Worm (Caenorhabditis elegans) whole organism, L1 larva: ENCODE data around the gene crb-1.

Experiments
- C16A3.4 ChIP-seq: fragments of 150-350 bp; optimal IDR thresholded peaks from 2 replicates; lab custom pipeline; 2014; ENCODE audit warnings: missing biosample characterization, missing genetic modification characterization
- F16B12.6 ChIP-seq: fragments of 150-350 bp; optimal IDR thresholded peaks from 2 replicates; lab custom pipeline; 2014; ENCODE audit warnings: missing biosample characterization, missing genetic modification characterization
- Y116A8C.19 ChIP-seq: sonication (generic microtip); optimal IDR thresholded peaks from 2 replicates; lab custom pipeline; 2016; ENCODE audit warnings: missing compliant biosample characterization, missing genetic modification characterization, borderline replicate concordance
- ama-1 ChIP-seq: fragments of 150-350 bp; optimal IDR thresholded peaks from 2 replicates; lab custom pipeline; 2014
- blmp-1 ChIP-seq: fragments of 150-350 bp; optimal IDR thresholded peaks from 2 replicates; lab custom pipeline; 2014; ENCODE audit warnings: missing biosample characterization, missing genetic modification characterization
- ceh-88 ChIP-seq: fragments of 200-800 bp; sonication (Bioruptor generic); IDR thresholded peaks from 2 replicates; pipeline ENCODE4 v1.3.6; 2022; ENCODE audit warnings: missing genetic modification characterization, missing compliant biosample characterization
- ceh-90 ChIP-seq: sonication (generic microtip); optimal IDR thresholded peaks from 2 replicates; lab custom pipeline; 2016; ENCODE audit warnings: missing genetic modification characterization, missing compliant biosample characterization
- dpl-1 ChIP-seq, 3 experiments: fragments of 150-350 bp in 2 of 3; sonication (generic microtip) in 1 of 3; optimal IDR thresholded peaks; 2 replicates each; lab custom pipeline; 2014 to 2017; ENCODE audit warnings: missing biosample characterization in 3 of 3, missing genetic modification characterization in 3 of 3, missing genetic modification reagents in 3 of 3
- dsc-1 ChIP-seq: sonication (generic microtip); optimal IDR thresholded peaks from 2 replicates; lab custom pipeline; 2016; ENCODE audit warnings: mild to moderate bottlenecking, missing genetic modification characterization, missing compliant biosample characterization
- efl-1 ChIP-seq, 4 experiments: fragments of 150-350 bp; optimal IDR thresholded peaks in 3 of 4; peaks in 1 of 4; 1 replicate in 1 of 4; 2 replicates in 3 of 4; lab custom pipeline; 2014; ENCODE audit warnings: missing biosample characterization in 2 of 4, missing genetic modification characterization in 2 of 4, missing genetic modification reagents in 2 of 4
- efl-3 ChIP-seq: fragments of 200-800 bp; sonication (Bioruptor generic); optimal IDR thresholded peaks from 2 replicates; lab custom pipeline; 2018; ENCODE audit warnings: mild to moderate bottlenecking, missing genetic modification characterization, missing compliant biosample characterization
- elt-2 ChIP-seq: sonication (generic microtip); optimal IDR thresholded peaks from 2 replicates; lab custom pipeline; 2016; ENCODE audit warnings: missing genetic modification characterization, mild to moderate bottlenecking, inconsistent platforms, missing compliant biosample characterization, missing genetic modification reagents
- fkh-10 ChIP-seq: sonication (generic microtip); optimal IDR thresholded peaks from 2 replicates; lab custom pipeline; 2017; ENCODE audit warnings: missing biosample characterization, missing genetic modification reagents, missing genetic modification characterization
- hlh-4 ChIP-seq: sonication (generic microtip); optimal IDR thresholded peaks from 2 replicates; lab custom pipeline; 2016; ENCODE audit warnings: mild to moderate bottlenecking, missing genetic modification characterization, missing compliant biosample characterization
- lin-14 ChIP-seq: fragments of 200-800 bp; sonication (Bioruptor generic); optimal IDR thresholded peaks from 2 replicates; lab custom pipeline; 2018; ENCODE audit warnings: mild to moderate bottlenecking, missing genetic modification characterization, moderate library complexity, missing compliant biosample characterization
- lin-35 ChIP-seq, 2 experiments: fragments of 150-350 bp; optimal IDR thresholded peaks; 2 replicates each; lab custom pipeline; 2014; ENCODE audit warnings: missing biosample characterization in 2 of 2, missing genetic modification characterization in 2 of 2, missing genetic modification reagents in 2 of 2
- lin-39 ChIP-seq: fragments of 150-350 bp; optimal IDR thresholded peaks from 2 replicates; lab custom pipeline; 2014; ENCODE audit warnings: missing biosample characterization, missing genetic modification reagents, missing genetic modification characterization
- lir-3 ChIP-seq: sonication (generic microtip); optimal IDR thresholded peaks from 2 replicates; lab custom pipeline; 2016; ENCODE audit warnings: mild to moderate bottlenecking, missing genetic modification characterization, moderate library complexity, missing compliant biosample characterization; ENCODE audit not compliant: poor library complexity
- lsy-2 ChIP-seq, 2 experiments: fragments of 150-350 bp; optimal IDR thresholded peaks; 2 replicates each; lab custom pipeline; 2014; ENCODE audit warnings: missing biosample characterization in 2 of 2, missing genetic modification characterization in 2 of 2
- mab-9 ChIP-seq: fragments of 200-800 bp; sonication (Bioruptor generic); IDR thresholded peaks from 2 replicates; pipeline ENCODE4 v1.3.6; 2022; ENCODE audit warnings: missing genetic modification reagents, missing genetic modification characterization, missing compliant biosample characterization
- mdl-1 ChIP-seq, 2 experiments: fragments of 150-350 bp; optimal IDR thresholded peaks; 2 replicates each; lab custom pipeline; 2014 to 2017; ENCODE audit warnings: missing biosample characterization in 2 of 2, missing genetic modification characterization in 2 of 2, inconsistent platforms in 1 of 2
- nhr-11 ChIP-seq: fragments of 150-350 bp; optimal IDR thresholded peaks from 2 replicates; lab custom pipeline; 2014; ENCODE audit warnings: missing biosample characterization, missing genetic modification characterization
- nhr-19 ChIP-seq: fragments of 200-800 bp; sonication (Bioruptor generic); conservative IDR thresholded peaks from 2 replicates; pipeline ENCODE4 v1.3.6; 2022; ENCODE audit warnings: missing genetic modification characterization, missing compliant biosample characterization
- nhr-20 ChIP-seq: sonication (generic microtip); optimal IDR thresholded peaks from 2 replicates; lab custom pipeline; 2016; ENCODE audit warnings: mild to moderate bottlenecking, missing genetic modification characterization, missing compliant biosample characterization
- nhr-71 ChIP-seq: sonication (generic microtip); optimal IDR thresholded peaks from 2 replicates; lab custom pipeline; 2016; ENCODE audit warnings: mild to moderate bottlenecking, missing genetic modification characterization, moderate library complexity, missing compliant biosample characterization
- nhr-77 ChIP-seq: fragments of 150-350 bp; optimal IDR thresholded peaks from 2 replicates; lab custom pipeline; 2014; ENCODE audit warnings: missing biosample characterization, missing genetic modification characterization
- pqm-1 ChIP-seq: sonication (generic microtip); optimal IDR thresholded peaks from 3 replicates; lab custom pipeline; 2017; ENCODE audit warnings: missing biosample characterization, missing genetic modification characterization
- rnt-1 ChIP-seq: sonication (generic microtip); optimal IDR thresholded peaks from 2 replicates; lab custom pipeline; 2016; ENCODE audit warnings: mild to moderate bottlenecking, missing genetic modification characterization, moderate library complexity, missing compliant biosample characterization
- skn-1 ChIP-seq: fragments of 150-350 bp; optimal IDR thresholded peaks from 2 replicates; lab custom pipeline; 2014; ENCODE audit warnings: missing biosample characterization, missing genetic modification characterization
- snpc-4 ChIP-seq: fragments of 150-350 bp; optimal IDR thresholded peaks from 2 replicates; lab custom pipeline; 2014; ENCODE audit warnings: missing biosample characterization, missing genetic modification characterization
- snu-23 ChIP-seq: sonication (generic microtip); optimal IDR thresholded peaks from 2 replicates; lab custom pipeline; 2016; ENCODE audit warnings: missing genetic modification characterization, missing compliant biosample characterization
- tbx-2 ChIP-seq: sonication (generic microtip); optimal IDR thresholded peaks from 2 replicates; lab custom pipeline; 2016; ENCODE audit warnings: missing genetic modification characterization, missing compliant biosample characterization
- unc-130 ChIP-seq: fragments of 150-350 bp; optimal IDR thresholded peaks from 2 replicates; lab custom pipeline; 2017; ENCODE audit warnings: missing biosample characterization, missing genetic modification characterization, inconsistent platforms

The crb-1 gene

DNA sequence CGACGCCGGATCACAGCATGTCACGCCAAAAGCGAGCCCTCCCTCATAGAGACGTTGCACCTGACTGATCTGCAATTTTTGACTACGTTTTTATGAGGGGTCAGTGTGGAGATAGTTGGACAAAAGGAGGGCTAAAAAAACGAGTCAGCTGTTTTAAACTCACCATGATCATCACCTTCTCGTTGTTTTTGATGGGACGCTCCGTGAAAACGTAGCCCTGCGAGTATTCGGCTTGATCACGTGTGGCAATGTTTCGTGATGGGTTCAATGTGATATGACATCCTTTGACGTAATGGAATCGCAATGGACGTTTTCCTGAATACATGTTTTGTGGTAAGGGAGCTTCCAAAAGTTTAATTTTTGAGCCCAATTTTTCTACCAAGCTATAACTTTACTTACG lies 28.7 kb downstream of the crb-1 start:
- TF ChIP-seq unc-130 (peak; percentile 48), tbx-2 (no peak), lir-3 (peak; percentile 27), snu-23 (GFP tag; lab: Kevin White, UChicago) (peak; percentile 14), lin-39 (tag; lab: Kevin White, UChicago) (peak; percentile 9), lsy-2 (tag; optimal IDR thresholded peaks at IDR 0.05; lab: Kevin White, UChicago) (peak in 1 of 2 experiments; percentile 61), F16B12.6 (no peak), lin-35 (GFP tag; optimal IDR thresholded peaks at IDR 0.05; lab: Kevin White, UChicago) (no peak), mdl-1 (tag; optimal IDR thresholded peaks at IDR 0.05; lab: Kevin White, UChicago) (peak in 1 of 2 experiments; percentile 43), nhr-19 (GFP tag; lab: Robert Waterston, UW) (peak; percentile 43), C16A3.4 (tag; lab: Kevin White, UChicago) (peak; percentile 24), nhr-71 (peak; percentile 69), ceh-90 (tag; lab: Kevin White, UChicago) (no peak), nhr-20 (peak; percentile 13), skn-1 (tag; lab: Kevin White, UChicago) (no peak), mab-9 (GFP tag; lab: Robert Waterston, UW) (no peak), lin-14 (GFP tag; lab: Kevin White, UChicago) (peak; percentile 56), rnt-1 (tag; lab: Kevin White, UChicago) (peak; percentile 76)

ce11 chrX:17384343-17384742 lies 29.5 kb downstream of the crb-1 start:
- TF ChIP-seq dpl-1 (GFP tag; optimal IDR thresholded peaks at IDR 0.05; lab: Kevin White, UChicago) (no peak), nhr-77 (no peak), ceh-88 (GFP tag; lab: Robert Waterston, UW) (no peak), blmp-1 (tag; lab: Kevin White, UChicago) (no peak), Y116A8C.19 (tag; lab: Kevin White, UChicago) (no peak), hlh-4 (no peak), dsc-1 (tag; lab: Kevin White, UChicago) (no peak), fkh-10 (GFP tag; lab: Kevin White, UChicago) (no peak), elt-2 (tag; lab: Kevin White, UChicago) (no peak), nhr-11 (tag; lab: Kevin White, UChicago) (no peak), lin-39 (tag; lab: Kevin White, UChicago) (no peak), mab-9 (GFP tag; lab: Robert Waterston, UW) (no peak), F16B12.6 (no peak), ama-1 (lab: Kevin White, UChicago) (no peak), rnt-1 (tag; lab: Kevin White, UChicago) (no peak), snpc-4 (tag; lab: Kevin White, UChicago) (no peak)
- TF ChIP-seq, all 84 proteins: peak for 0

ce11 chrX:17381975-17382374 lies 31.8 kb downstream of the crb-1 start, which contains the start of gene F10D7.4:
Gene F10D7.4, minus strand, starts transcription at chrX:17382075.
- TF ChIP-seq efl-1 (optimal IDR thresholded peaks at IDR 0.05; lab: Kevin White, UChicago) = no peak
- TF ChIP-seq efl-1 (GFP tag; optimal IDR thresholded peaks at IDR 0.05 in 1 of 2; lab: Kevin White, UChicago) = peak in 1 of 2 experiments; percentile 48
- TF ChIP-seq rnt-1 (tag; lab: Kevin White, UChicago) = no peak

- TF ChIP-seq pqm-1 (tag; lab: Kevin White, UChicago) = no peak
- no peak for TF ChIP-seq efl-1 (optimal IDR thresholded peaks at IDR 0.05; lab: Kevin White, UChicago)
- peak in 1 of 2 experiments; percentile 10 for TF ChIP-seq efl-1 (GFP tag; optimal IDR thresholded peaks at IDR 0.05 in 1 of 2; lab: Kevin White, UChicago)
- peak; percentile 22 for TF ChIP-seq blmp-1 (tag; lab: Kevin White, UChicago)
Measured at ce11 chrX:17379675-17380074, 34.1 kb downstream of the crb-1 start, which contains the start of gene F10D7.10. Gene F10D7.10, minus strand, starts transcription at chrX:17379775.

DNA sequence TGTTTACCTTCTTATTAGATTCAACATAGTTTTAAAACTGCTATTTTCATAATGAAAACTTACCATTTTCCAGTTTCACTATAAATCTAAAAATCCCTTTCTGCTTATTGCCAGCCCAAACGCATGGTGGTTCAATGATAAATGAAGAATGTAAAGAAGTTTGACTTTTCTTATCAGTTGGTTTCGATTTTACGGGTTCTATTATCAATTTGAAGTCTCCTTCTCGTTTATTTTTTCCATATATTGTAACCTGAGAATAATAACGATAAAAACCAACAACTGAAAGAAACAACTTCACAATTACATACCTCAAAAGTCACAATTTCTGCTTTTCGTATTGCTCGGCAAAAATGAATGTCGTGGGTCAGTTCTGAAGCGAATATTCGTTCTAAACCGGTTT lies 34.8 kb downstream of the crb-1 start:
- TF ChIP-seq elt-2 (tag; lab: Kevin White, UChicago) (peak; percentile 59), efl-3 (no peak)
